Worm (Caenorhabditis elegans) whole organism, L2 larva: ENCODE results near the gene vha-5.
"Not testable (repeated sequence)": the region's sequence is repeated elsewhere in the genome, so short reads cannot be mapped to it uniquely, and the experiment has no call there.

Experiments
- aly-2 ChIP-seq: fragments of 150-350 bp; optimal IDR thresholded peaks from 2 replicates; lab custom pipeline; 2014; ENCODE audit warnings: missing biosample characterization, missing genetic modification characterization
- ama-1 ChIP-seq: fragments of 150-350 bp; optimal IDR thresholded peaks from 2 replicates; lab custom pipeline; 2018; ENCODE audit warnings: inconsistent platforms
- dmd-4 ChIP-seq: sonication (generic microtip); optimal IDR thresholded peaks from 2 replicates; lab custom pipeline; 2017; ENCODE audit warnings: missing biosample characterization, missing genetic modification characterization
- egl-27 ChIP-seq: sonication (generic microtip); optimal IDR thresholded peaks from 3 replicates; lab custom pipeline; 2017; ENCODE audit warnings: missing biosample characterization, missing genetic modification reagents, missing genetic modification characterization
- elt-1 ChIP-seq: fragments of 150-350 bp; optimal IDR thresholded peaks from 2 replicates; lab custom pipeline; 2014; ENCODE audit warnings: missing biosample characterization, missing genetic modification characterization
- gmeb-1 ChIP-seq: fragments of 150-350 bp; optimal IDR thresholded peaks from 2 replicates; lab custom pipeline; 2014; ENCODE audit warnings: missing biosample characterization, missing genetic modification characterization
- lin-39 ChIP-seq: fragments of 150-350 bp; optimal IDR thresholded peaks from 2 replicates; lab custom pipeline; 2014; ENCODE audit warnings: missing biosample characterization, missing genetic modification reagents, missing genetic modification characterization
- lsy-2 ChIP-seq, 2 experiments: fragments of 150-350 bp in 1 of 2; sonication (generic microtip) in 1 of 2; optimal IDR thresholded peaks; 2 replicates each; lab custom pipeline; 2014 to 2017; ENCODE audit warnings: missing biosample characterization in 2 of 2, missing genetic modification characterization in 2 of 2
- mab-5 ChIP-seq: fragments of 150-350 bp; optimal IDR thresholded peaks from 2 replicates; lab custom pipeline; 2014; ENCODE audit warnings: missing biosample characterization, missing genetic modification characterization
- nhr-11 ChIP-seq: fragments of 150-350 bp; optimal IDR thresholded peaks from 2 replicates; lab custom pipeline; 2014; ENCODE audit warnings: missing biosample characterization, missing genetic modification characterization
- nhr-23 ChIP-seq: fragments of 150-350 bp; optimal IDR thresholded peaks from 2 replicates; lab custom pipeline; 2014; ENCODE audit warnings: missing biosample characterization, missing genetic modification reagents, missing genetic modification characterization
- snpc-4 ChIP-seq: fragments of 150-350 bp; optimal IDR thresholded peaks from 2 replicates; lab custom pipeline; 2014; ENCODE audit warnings: missing biosample characterization, missing genetic modification characterization
- unc-62 ChIP-seq: fragments of 150-350 bp; optimal IDR thresholded peaks from 2 replicates; lab custom pipeline; 2014; ENCODE audit warnings: missing biosample characterization, missing genetic modification reagents, missing genetic modification characterization
- zag-1 ChIP-seq: fragments of 150-350 bp; optimal IDR thresholded peaks from 2 replicates; lab custom pipeline; 2014; ENCODE audit warnings: missing biosample characterization, missing genetic modification characterization
- ztf-1 ChIP-seq: fragments of 200-800 bp; sonication (Bioruptor generic); conservative IDR thresholded peaks from 2 replicates; pipeline ENCODE4 v1.3.6; 2022; ENCODE audit warnings: missing genetic modification characterization, missing compliant biosample characterization
- ztf-4 ChIP-seq: fragments of 150-350 bp; optimal IDR thresholded peaks from 2 replicates; lab custom pipeline; 2014; ENCODE audit warnings: missing biosample characterization, missing genetic modification characterization

Gene vha-5

ce11 chrIV:8348073-8348472 lies 44.3 kb downstream of the vha-5 start, which contains the start of gene F17E9.4:
F17E9.4 (plus strand) TSS chrIV:8348373.
- no peak for TF ChIP-seq aly-2 (tag; lab: Kevin White, UChicago)

- TF ChIP-seq elt-1 (tag; lab: Kevin White, UChicago); snpc-4; ama-1 (lab: Kevin White, UChicago): not testable (repeated sequence)
These were observed 48.3 kb downstream of the vha-5 start, which contains the start of gene F17E9.16 for ce11 chrIV:8352036-8352435. F17E9.16 (plus strand) TSS chrIV:8352336.

- TF ChIP-seq ztf-4, result no peak
- TF ChIP-seq unc-62 (GFP tag; lab: Kevin White, UChicago), result no peak
- TF ChIP-seq zag-1 (tag; lab: Kevin White, UChicago), result no peak
These were observed 50.8 kb downstream of the vha-5 start, which contains the start of gene F17E9.3 for ce11 chrIV:8354572-8354971. F17E9.3 (plus strand) TSS chrIV:8354872.

- TF ChIP-seq nhr-11 (tag; lab: Kevin White, UChicago) (no peak), ama-1 (lab: Kevin White, UChicago) (no peak), ztf-1 (GFP tag; lab: Robert Waterston, UW) (no peak), unc-62 (GFP tag; lab: Kevin White, UChicago) (no peak), ztf-4 (no peak), gmeb-1 (tag; lab: Kevin White, UChicago) (no peak), lsy-2 (tag; optimal IDR thresholded peaks at IDR 0.05; lab: Kevin White, UChicago) (no peak), mab-5 (tag; lab: Kevin White, UChicago) (no peak), egl-27 (tag; lab: Kevin White, UChicago) (no peak), dmd-4 (no peak), aly-2 (tag; lab: Kevin White, UChicago) (no peak), lin-39 (no peak), nhr-23 (tag; lab: Kevin White, UChicago) (no peak)
These were observed 51.8 kb downstream of the vha-5 start, which contains the start of the genes F17E9.2 and col-116 for ce11 chrIV:8355592-8355991. F17E9.2 (plus strand) TSS chrIV:8355892. col-116 (plus strand) TSS chrIV:8355906.
